Fruit fly (Drosophila melanogaster): ENCODE measurements around the gene PIG-Wa.

Gene PIG-Wa

dm6 chr2L:2365077-2365651, 17.8 kb upstream of the PIG-Wa start, which contains the start of the genes Rab5 and Axud1 (continued):
- TF ChIP-seq CG15269 (tag; optimal IDR thresholded peaks at IDR 0.05) (no peak), Ada2b (GFP tag; IDR thresholded peaks at IDR 0.05) (no peak), CG32532 (GFP tag; IDR thresholded peaks at IDR 0.05) (peak; percentile 29; the same call in 1 of the 2 replicates), CG4820 (GFP tag; optimal IDR thresholded peaks at IDR 0.05) (no peak), Xrp1 (GFP tag; IDR thresholded peaks at IDR 0.05) (peak; percentile 21; the same call in 1 of the 2 replicates), CG17385 (GFP tag; optimal IDR thresholded peaks at IDR 0.05) (peak; percentile 20), da (GFP tag; optimal IDR thresholded peaks at IDR 0.05) (no peak), sqz (GFP tag; optimal IDR thresholded peaks at IDR 0.05) (peak; percentile 4), CG14050 (GFP tag; IDR thresholded peaks at IDR 0.05) (no peak), Gsc (GFP tag; IDR thresholded peaks at IDR 0.05) (no peak), Nf-YB (GFP tag; optimal IDR thresholded peaks at IDR 0.05) (peak; percentile 19), maf-S (GFP tag; optimal IDR thresholded peaks at IDR 0.05) (no peak), Dbx (GFP tag; IDR thresholded peaks at IDR 0.05) (0 out of 3 replicates have a peak, but pooled peaks have one; percentile 38), CG9437 (GFP tag; optimal IDR thresholded peaks at IDR 0.05) (no peak), Ets65A (GFP tag) (peak; percentile 77), Doc2 (GFP tag; IDR thresholded peaks at IDR 0.05) (no peak), CG33557 (GFP tag; optimal IDR thresholded peaks at IDR 0.05) (no peak), vnd (GFP tag; IDR thresholded peaks at IDR 0.05; ENCODE audit: partially characterized antibody) (no peak), B-H1 (GFP tag; IDR thresholded peaks at IDR 0.05) (no peak), CG12219 (GFP tag; optimal IDR thresholded peaks at IDR 0.05) (no peak), caup (GFP tag; optimal IDR thresholded peaks at IDR 0.05; ENCODE audit: severe bottlenecking) (no peak), CG34422 (GFP tag; IDR thresholded peaks at IDR 0.05) (no peak), CG3163 (GFP tag; optimal IDR thresholded peaks at IDR 0.05) (no peak), CG31224 (GFP tag; IDR thresholded peaks at IDR 0.05) (no peak), CG11504 (tag; optimal IDR thresholded peaks at IDR 0.05) (peak; percentile 46), croc (GFP tag; conservative IDR thresholded peaks at IDR 0.05) (no peak), lov (optimal IDR thresholded peaks at IDR 0.05) (no peak), lov (GFP tag; IDR thresholded peaks at IDR 0.05) (no peak), ase (GFP tag; IDR thresholded peaks at IDR 0.05) (no peak), Blimp-1 (GFP tag; optimal IDR thresholded peaks at IDR 0.05) (no peak), CG8290 (GFP tag; optimal IDR thresholded peaks at IDR 0.05) (no peak), CG8290 (tag; optimal IDR thresholded peaks at IDR 0.05) (peak in 1 of 2 experiments; percentile 17), pros (GFP tag; optimal IDR thresholded peaks at IDR 0.05) (no peak), nom (GFP tag; optimal IDR thresholded peaks at IDR 0.05) (peak; percentile 32), Mad (GFP tag; optimal IDR thresholded peaks at IDR 0.05) (no peak), CG2116 (GFP tag; optimal IDR thresholded peaks at IDR 0.05) (peak; percentile 50), oc (tag; optimal IDR thresholded peaks at IDR 0.05) (no peak), bcd (GFP tag; optimal IDR thresholded peaks at IDR 0.05) (no peak), Hey (tag; optimal IDR thresholded peaks at IDR 0.05) (no peak), Med (GFP tag) (peak; percentile 64), disco-r (GFP tag; optimal IDR thresholded peaks at IDR 0.05) (no peak), Bgb (GFP tag; IDR thresholded peaks at IDR 0.05; ENCODE audit: partially characterized antibody) (no peak), NfI (GFP tag; optimal IDR thresholded peaks at IDR 0.05) (no peak), CG2199 (GFP tag; IDR thresholded peaks at IDR 0.05) (no peak), sim (GFP tag; IDR thresholded peaks at IDR 0.05) (no peak), CG7839 (tag; optimal IDR thresholded peaks at IDR 0.05) (peak; percentile 4), CG17829 (tag; optimal IDR thresholded peaks at IDR 0.05) (peak; percentile 24), CG9876 (GFP tag; optimal IDR thresholded peaks at IDR 0.05) (no peak), CG9797 (GFP tag; optimal IDR thresholded peaks at IDR 0.05) (peak; percentile 92), CG11560 (tag; IDR thresholded peaks at IDR 0.05) (no peak), CG13287 (GFP tag; IDR thresholded peaks at IDR 0.05; ENCODE audit: partially characterized antibody) (peak; percentile 30; the same call in 1 of the 2 replicates)
